Fruit fly (Drosophila melanogaster): ENCODE measurements around the gene AhcyL1.

Gene AhcyL1

DNA sequence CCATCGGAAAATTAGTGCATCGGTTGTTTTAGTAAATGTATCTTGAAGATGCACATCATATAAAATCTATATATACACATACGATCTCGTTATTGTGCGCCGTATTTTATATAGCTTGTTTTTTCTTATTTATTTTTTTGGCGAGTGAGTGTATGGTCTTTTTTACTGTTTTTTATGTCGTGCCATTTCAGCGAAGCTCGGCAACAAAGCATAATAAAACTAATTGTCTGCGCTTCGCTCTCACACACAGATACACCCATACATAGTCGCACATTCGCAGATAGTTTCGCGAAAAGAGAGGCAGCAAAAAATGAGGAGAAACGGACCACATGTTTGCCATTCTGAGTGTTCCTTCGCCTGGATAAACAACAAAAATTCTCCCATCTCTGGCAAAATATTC is 45.7 kb upstream of the AhcyL1 start:
- TF ChIP-seq CG6163 (GFP tag; IDR thresholded peaks at IDR 0.05) (peak; percentile 68; the same call in 2 of the 3 replicates), achi (GFP tag; optimal IDR thresholded peaks at IDR 0.05) (no peak), Hr39 (GFP tag; optimal IDR thresholded peaks at IDR 0.05) (no peak), Lpt (GFP tag; optimal IDR thresholded peaks at IDR 0.05) (peak; percentile 37), CG11294 (GFP tag; IDR thresholded peaks at IDR 0.05) (no peak), eg (GFP tag; IDR thresholded peaks at IDR 0.05) (peak; percentile 78; the same call in 2 of the 3 replicates), CG6276 (GFP tag; optimal IDR thresholded peaks at IDR 0.05) (peak; percentile 76), CG1621 (tag; optimal IDR thresholded peaks at IDR 0.05) (peak; percentile 50), CG6854 (GFP tag; optimal IDR thresholded peaks at IDR 0.05) (no peak), CG8119 (GFP tag; IDR thresholded peaks at IDR 0.05) (peak; percentile 76; the same call in 2 of the 3 replicates), Sox102F (GFP tag; optimal IDR thresholded peaks at IDR 0.05) (peak; percentile 7), CG8632 (GFP tag; optimal IDR thresholded peaks at IDR 0.05) (no peak), Ets96B (tag; optimal IDR thresholded peaks at IDR 0.05) (peak; percentile 36), net (GFP tag; optimal IDR thresholded peaks at IDR 0.05) (peak; percentile 47), CG6792 (GFP tag; optimal IDR thresholded peaks at IDR 0.05) (no peak), CG6808 (GFP tag; optimal IDR thresholded peaks at IDR 0.05) (peak; percentile 65), CG34406 (GFP tag; optimal IDR thresholded peaks at IDR 0.05) (no peak), dac (GFP tag; optimal IDR thresholded peaks at IDR 0.05) (no peak), fd85E (GFP tag; optimal IDR thresholded peaks at IDR 0.05) (no peak), CG3032 (tag; optimal IDR thresholded peaks at IDR 0.05) (peak; percentile 5), Eip78C (GFP tag) (peak; percentile 70), CG9139 (GFP tag; optimal IDR thresholded peaks at IDR 0.05) (peak; percentile 34), ss (GFP tag; optimal IDR thresholded peaks at IDR 0.05) (peak; percentile 59 to 67), spab (GFP tag; optimal IDR thresholded peaks at IDR 0.05) (peak; percentile 30), CG16779 (tag; optimal IDR thresholded peaks at IDR 0.05) (peak; percentile 49), Blimp-1 (GFP tag; optimal IDR thresholded peaks at IDR 0.05) (no peak), CG15336 (GFP tag; IDR thresholded peaks at IDR 0.05) (peak; percentile 59; the same call in 1 of the 2 replicates), CG10631 (GFP tag; optimal IDR thresholded peaks at IDR 0.05) (no peak), Eip93F (GFP tag; optimal IDR thresholded peaks at IDR 0.05) (no peak), salr (GFP tag; optimal IDR thresholded peaks at IDR 0.05) (peak in 1 of 2 experiments; percentile 5), Met (GFP tag; optimal IDR thresholded peaks at IDR 0.05) (no peak), dsx (GFP tag; optimal IDR thresholded peaks at IDR 0.05; ENCODE audit: poor library complexity, severe bottlenecking) (peak; percentile 60), CG11902 (GFP tag; optimal IDR thresholded peaks at IDR 0.05) (no peak)

DNA sequence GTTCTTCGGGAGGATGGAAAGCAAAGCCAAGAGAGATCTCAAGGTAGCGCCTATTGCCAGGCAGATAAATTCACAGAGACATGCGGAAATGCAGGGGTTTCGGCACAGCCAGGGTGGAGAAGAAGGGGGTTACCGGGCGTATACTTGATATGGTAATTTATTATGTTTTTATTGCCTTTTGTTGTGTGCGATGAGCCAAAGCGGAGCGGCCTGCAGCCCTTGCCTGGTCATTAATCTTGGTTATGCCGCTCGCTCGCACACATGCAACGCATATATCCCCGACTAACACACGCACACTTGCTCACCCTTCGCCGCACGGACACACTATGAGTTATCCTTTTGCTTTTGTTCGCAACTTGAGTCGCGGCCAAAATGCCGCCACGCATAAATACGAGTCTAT is 44.5 kb upstream of the AhcyL1 start:
- TF ChIP-seq CG6163 (GFP tag; IDR thresholded peaks at IDR 0.05) (peak; percentile 52; the same call in 1 of the 3 replicates), topi (GFP tag; optimal IDR thresholded peaks at IDR 0.05) (no peak), Eip78C (GFP tag) (peak; percentile 40)

DNA sequence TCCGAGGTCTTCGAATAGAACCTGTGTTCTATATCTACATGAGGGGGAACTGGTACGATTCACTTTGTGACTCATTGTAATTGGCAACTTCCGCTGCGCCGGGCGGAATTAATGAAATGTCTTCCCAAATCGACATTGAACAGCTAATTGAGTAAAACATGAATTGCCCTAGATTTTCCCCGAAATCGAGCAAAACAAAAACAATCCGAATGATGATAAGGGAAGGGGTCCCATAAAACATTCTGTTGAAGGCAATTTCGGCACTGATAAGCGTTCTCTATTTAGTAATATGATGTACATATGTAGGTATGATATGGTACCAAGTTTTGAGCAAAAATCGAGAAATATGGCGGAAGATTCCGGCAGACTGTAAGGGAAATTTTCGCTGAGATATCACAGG is 37.6 kb upstream of the AhcyL1 start:
- TF ChIP-seq Sox15 (GFP tag; optimal IDR thresholded peaks at IDR 0.05) = no peak
- peak; percentile 11 for TF ChIP-seq Eip78C (GFP tag)

DNA sequence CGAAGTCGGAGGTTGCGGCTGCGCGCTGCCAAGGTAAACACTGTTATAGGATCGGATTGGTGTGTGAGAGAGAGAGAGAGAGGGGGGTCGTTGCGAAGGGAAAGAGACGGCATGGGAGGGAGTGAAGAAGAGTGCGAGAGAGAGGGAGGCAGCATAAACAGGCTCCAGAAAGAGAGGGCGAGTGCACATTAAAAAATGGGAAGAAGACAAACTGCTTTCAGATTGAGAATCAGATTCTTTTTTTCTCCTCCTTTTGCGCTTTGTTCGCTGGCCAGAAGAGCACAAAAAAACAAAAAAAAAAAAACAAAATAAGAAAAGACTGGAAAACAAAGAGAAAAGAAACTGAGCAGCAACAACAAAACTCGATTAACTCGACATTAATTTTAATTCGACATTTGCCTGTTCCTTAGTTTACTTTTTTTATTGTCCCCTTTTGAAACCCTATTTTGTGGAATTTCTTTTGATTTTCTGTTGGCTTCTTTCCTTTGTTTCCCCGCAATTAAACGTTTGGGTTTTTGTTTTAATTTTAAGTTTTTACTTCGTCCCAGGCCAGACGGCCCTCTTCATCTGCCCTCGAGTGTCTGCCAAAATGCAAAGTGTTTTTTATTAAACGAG is 36.3 kb upstream of the AhcyL1 start:
- peak; percentile 39; the same call in 1 of the 3 replicates for TF ChIP-seq CG8119 (GFP tag; IDR thresholded peaks at IDR 0.05)
- TF ChIP-seq net (GFP tag; optimal IDR thresholded peaks at IDR 0.05) = peak; percentile 44
- peak; percentile 34 for TF ChIP-seq Met (GFP tag; optimal IDR thresholded peaks at IDR 0.05)
- peak; percentile 14 for TF ChIP-seq OdsH (GFP tag; optimal IDR thresholded peaks at IDR 0.05)
- TF ChIP-seq CG11294 (GFP tag; IDR thresholded peaks at IDR 0.05) = no peak
- no peak for TF ChIP-seq Blimp-1 (GFP tag; optimal IDR thresholded peaks at IDR 0.05)
- peak; percentile 70; the same call in 2 of the 3 replicates for TF ChIP-seq CG6163 (GFP tag; IDR thresholded peaks at IDR 0.05)
- TF ChIP-seq vri (GFP tag; optimal IDR thresholded peaks at IDR 0.05) = peak; percentile 15
- peak; percentile 71 for TF ChIP-seq Sox14 (GFP tag; optimal IDR thresholded peaks at IDR 0.05)
- no peak for TF ChIP-seq dac (GFP tag; optimal IDR thresholded peaks at IDR 0.05)
- peak; percentile 91 for TF ChIP-seq CG9139 (GFP tag; optimal IDR thresholded peaks at IDR 0.05)
- TF ChIP-seq CG4318 (GFP tag; optimal IDR thresholded peaks at IDR 0.05) = no peak
- no peak for TF ChIP-seq svp (GFP tag)
- no peak for TF ChIP-seq Hr4 (GFP tag; optimal IDR thresholded peaks at IDR 0.05)
- TF ChIP-seq CG8319 (GFP tag; optimal IDR thresholded peaks at IDR 0.05) = peak; percentile 2
- no peak for TF ChIP-seq Hr38 (GFP tag; optimal IDR thresholded peaks at IDR 0.05)
- TF ChIP-seq CG10669 (GFP tag; optimal IDR thresholded peaks at IDR 0.05) = peak; percentile 58
- peak; percentile 42; the same call in 1 of the 2 replicates for TF ChIP-seq Gug (GFP tag; IDR thresholded peaks at IDR 0.05)
- TF ChIP-seq CG3032 (tag; optimal IDR thresholded peaks at IDR 0.05) = peak; percentile 78
- peak; percentile 77 for TF ChIP-seq CG1621 (tag; optimal IDR thresholded peaks at IDR 0.05)
- peak; percentile 65 for TF ChIP-seq Sox102F (GFP tag; optimal IDR thresholded peaks at IDR 0.05)

Data from whole organism, prepupa.